Fruit fly (Drosophila melanogaster) whole organism, prepupa: ENCODE results near the gene Datp.

Experiments used
- CG11762 ChIP-seq: fragments of 200-800 bp; sonication (Bioruptor generic); optimal IDR thresholded peaks from 3 replicates; lab custom pipeline; 2016; ENCODE audit warnings: missing biosample characterization, missing genetic modification characterization; ENCODE audit not compliant: insufficient read depth
- CG16779 ChIP-seq: fragments of 200-800 bp; sonication (Bioruptor generic); optimal IDR thresholded peaks from 3 replicates; lab custom pipeline; 2017; ENCODE audit warnings: missing biosample characterization, mild to moderate bottlenecking, missing genetic modification characterization
- CG4318 ChIP-seq: fragments of 200-800 bp; sonication (Bioruptor generic); optimal IDR thresholded peaks from 3 replicates; lab custom pipeline; 2017; ENCODE audit warnings: missing biosample characterization, mild to moderate bottlenecking, missing genetic modification characterization
- CG6792 ChIP-seq: fragments of 200-800 bp; sonication (Bioruptor generic); optimal IDR thresholded peaks from 3 replicates; lab custom pipeline; 2016; ENCODE audit warnings: missing biosample characterization, missing genetic modification characterization
- CG7368 ChIP-seq: fragments of 200-800 bp; sonication (Bioruptor generic); optimal IDR thresholded peaks from 3 replicates; lab custom pipeline; 2016; ENCODE audit warnings: missing biosample characterization, missing genetic modification characterization
- Ets96B ChIP-seq: fragments of 200-800 bp; optimal IDR thresholded peaks from 2 replicates; lab custom pipeline; 2019; ENCODE audit warnings: missing biosample characterization, mild to moderate bottlenecking, missing genetic modification characterization, moderate library complexity
- Hr38 ChIP-seq: sonication (Bioruptor generic); optimal IDR thresholded peaks from 2 replicates; lab custom pipeline; 2016; ENCODE audit warnings: missing biosample characterization, missing genetic modification characterization
- Sox15 ChIP-seq: fragments of 200-800 bp; sonication (Bioruptor generic); optimal IDR thresholded peaks from 3 replicates; lab custom pipeline; 2016; ENCODE audit warnings: missing biosample characterization, missing genetic modification characterization
- net ChIP-seq: fragments of 200-800 bp; sonication (Bioruptor generic); optimal IDR thresholded peaks from 3 replicates; lab custom pipeline; 2016; ENCODE audit warnings: missing biosample characterization, missing genetic modification characterization

DNA sequence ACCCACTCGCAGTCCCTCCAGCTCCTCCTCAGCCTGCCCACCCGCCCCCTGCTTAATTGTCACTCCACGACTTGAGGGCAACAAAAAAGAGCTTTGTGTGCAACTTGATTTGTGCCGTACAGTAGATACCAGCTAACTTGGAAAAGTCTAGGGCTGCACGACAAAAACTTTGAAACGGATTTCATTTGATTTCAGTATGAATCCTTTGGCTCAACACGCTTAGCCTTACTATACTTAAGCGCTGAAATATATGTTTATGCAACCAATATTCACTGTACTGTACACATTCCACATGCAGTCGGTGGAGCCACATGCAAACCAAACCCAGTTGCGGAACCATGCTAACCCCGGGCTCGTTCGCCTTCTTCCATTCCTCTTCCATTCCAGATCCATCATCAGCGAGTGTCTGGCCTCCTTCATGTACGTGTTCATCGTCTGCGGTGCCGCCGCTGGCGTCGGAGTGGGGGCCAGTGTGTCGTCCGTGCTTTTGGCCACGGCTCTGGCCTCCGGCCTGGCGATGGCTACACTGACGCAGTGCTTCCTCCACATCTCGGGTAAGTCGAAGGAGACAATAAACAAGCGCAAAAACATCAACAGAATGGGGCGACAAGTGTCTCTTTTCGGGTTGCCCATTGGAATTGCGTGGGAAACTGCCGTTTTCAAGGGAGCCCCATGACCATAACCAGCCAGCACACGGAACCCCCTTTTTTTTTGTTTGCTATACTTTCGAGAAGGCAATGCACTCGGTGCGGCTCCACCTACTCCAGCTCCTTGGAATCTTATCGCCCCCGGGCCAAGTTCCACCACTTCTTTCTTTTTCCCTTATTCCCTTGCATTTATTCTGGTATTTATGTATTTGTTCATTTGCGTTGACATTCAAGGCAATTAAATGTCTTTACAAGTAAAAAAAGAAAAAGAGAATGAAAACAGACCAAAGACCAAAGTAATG, 48.1 kb upstream of the Datp start:
- peak; percentile 80 for TF ChIP-seq Sox15 (GFP tag; lab: Kevin White, UChicago)
- peak; percentile 90 for TF ChIP-seq net (GFP tag; lab: Kevin White, UChicago)
- TF ChIP-seq CG6792 (GFP tag; lab: Kevin White, UChicago) = peak; percentile 90
- peak; percentile 80 for TF ChIP-seq CG11762
- peak; percentile 72 for TF ChIP-seq CG16779 (tag; lab: Kevin White, UChicago)
- peak; percentile 91 for TF ChIP-seq CG7368 (GFP tag; lab: Kevin White, UChicago)
- TF ChIP-seq CG4318 (GFP tag; lab: Kevin White, UChicago) = peak; percentile 78
- peak; percentile 94 for TF ChIP-seq Ets96B (tag; lab: Kevin White, UChicago)
- TF ChIP-seq Hr38 (GFP tag; lab: Kevin White, UChicago) = no peak
